Fruit fly (Drosophila melanogaster) whole organism, embryonic: ENCODE measurements around the gene CG4393.
A peak's percentile ranks its signal among the peaks of the same experiment; 100 is the strongest.

Source experiments
- B-H2 ChIP-seq: fragments of 200-800 bp; sonication (Bioruptor generic); optimal IDR thresholded peaks from 2 replicates; lab custom pipeline; 2018; ENCODE audit warnings: missing biosample characterization, mild to moderate bottlenecking, missing genetic modification characterization
- CG10147 ChIP-seq: fragments of 200-800 bp; sonication (Bioruptor generic); optimal IDR thresholded peaks from 2 replicates; lab custom pipeline; 2019; ENCODE audit warnings: missing biosample characterization, mild to moderate bottlenecking, missing genetic modification characterization, moderate library complexity
- CG10543 ChIP-seq: fragments of 200-800 bp; sonication (Bioruptor generic); optimal IDR thresholded peaks from 3 replicates; lab custom pipeline; 2017; ENCODE audit warnings: missing biosample characterization, mild to moderate bottlenecking, missing genetic modification characterization, moderate library complexity
- CG10959 ChIP-seq: fragments of 200-800 bp; sonication (Bioruptor generic); IDR thresholded peaks from 2 replicates; pipeline ENCODE4 v1.3.6; 2022; ENCODE audit warnings: missing biosample characterization, missing genetic modification characterization
- CG12219 ChIP-seq: fragments of 200-800 bp; sonication (Bioruptor generic); optimal IDR thresholded peaks from 3 replicates; lab custom pipeline; 2018; ENCODE audit warnings: missing biosample characterization, mild to moderate bottlenecking, missing genetic modification characterization
- CG12236 ChIP-seq: fragments of 200-800 bp; sonication (Bioruptor generic); optimal IDR thresholded peaks from 2 replicates; lab custom pipeline; 2016; ENCODE audit warnings: missing biosample characterization, missing genetic modification characterization
- CG13775 ChIP-seq: fragments of 200-800 bp; sonication (Bioruptor generic); optimal IDR thresholded peaks from 3 replicates; lab custom pipeline; 2017; ENCODE audit warnings: missing biosample characterization, mild to moderate bottlenecking, missing genetic modification characterization
- CG1529 ChIP-seq: fragments of 200-800 bp; sonication (Bioruptor generic); optimal IDR thresholded peaks from 3 replicates; lab custom pipeline; 2018; ENCODE audit warnings: missing biosample characterization, missing genetic modification characterization
- CG1602 ChIP-seq: fragments of 200-800 bp; sonication (Bioruptor generic); optimal IDR thresholded peaks from 3 replicates; lab custom pipeline; 2016; ENCODE audit warnings: missing biosample characterization, missing genetic modification characterization
- CG17385 ChIP-seq: fragments of 200-800 bp; sonication (Bioruptor generic); optimal IDR thresholded peaks from 3 replicates; lab custom pipeline; 2018; ENCODE audit warnings: missing biosample characterization, mild to moderate bottlenecking, missing genetic modification characterization
- CG17829 ChIP-seq: fragments of 200-800 bp; optimal IDR thresholded peaks from 2 replicates; lab custom pipeline; 2019; ENCODE audit warnings: missing biosample characterization, mild to moderate bottlenecking, missing genetic modification characterization, moderate library complexity
- CG17912 ChIP-seq: fragments of 200-800 bp; sonication (Bioruptor generic); optimal IDR thresholded peaks from 2 replicates; lab custom pipeline; 2018; ENCODE audit warnings: missing biosample characterization, mild to moderate bottlenecking, missing genetic modification characterization
- CG2875 ChIP-seq: fragments of 200-800 bp; sonication (Bioruptor generic); optimal IDR thresholded peaks from 2 replicates; lab custom pipeline; 2017; ENCODE audit warnings: missing biosample characterization, mild to moderate bottlenecking, missing genetic modification characterization, missing genetic modification reagents
- CG32772 ChIP-seq: fragments of 200-800 bp; sonication (Bioruptor generic); IDR thresholded peaks from 2 replicates; pipeline ENCODE4 v1.3.6; 2022; ENCODE audit warnings: missing biosample characterization, missing genetic modification characterization
- CG34422 ChIP-seq: fragments of 200-800 bp; sonication (Bioruptor generic); IDR thresholded peaks from 3 replicates; pipeline ENCODE4 v1.3.6; 2022; ENCODE audit warnings: missing biosample characterization, missing genetic modification characterization
- CG4707 ChIP-seq: fragments of 200-800 bp; sonication (Bioruptor generic); optimal IDR thresholded peaks from 2 replicates; lab custom pipeline; 2018; ENCODE audit warnings: missing biosample characterization, mild to moderate bottlenecking, missing genetic modification characterization, moderate library complexity
- CG6175 ChIP-seq: fragments of 200-800 bp; sonication (Bioruptor generic); IDR thresholded peaks from 3 replicates; pipeline ENCODE4 v1.3.6; 2022; ENCODE audit warnings: missing biosample characterization, missing genetic modification characterization
- CG6654 ChIP-seq: fragments of 200-800 bp; sonication (Bioruptor generic); optimal IDR thresholded peaks from 2 replicates; lab custom pipeline; 2017; ENCODE audit warnings: missing biosample characterization, mild to moderate bottlenecking, missing genetic modification characterization
- CG6683 ChIP-seq: fragments of 200-800 bp; sonication (Bioruptor generic); optimal IDR thresholded peaks from 2 replicates; lab custom pipeline; 2017; ENCODE audit warnings: missing biosample characterization, mild to moderate bottlenecking, missing genetic modification characterization, missing genetic modification reagents
- CG8281 ChIP-seq: fragments of 200-800 bp; sonication (Bioruptor generic); optimal IDR thresholded peaks from 2 replicates; lab custom pipeline; 2018; ENCODE audit warnings: missing biosample characterization, mild to moderate bottlenecking, missing genetic modification characterization, moderate library complexity
- D ChIP-seq, 2 experiments: fragments of 200-800 bp in 1 of 2; fragments of >200 bp in 1 of 2; sonication (Bioruptor generic) in 1 of 2; optimal IDR thresholded peaks; 2 replicates in 1 of 2; 3 replicates in 1 of 2; lab custom pipeline; 2017; ENCODE audit warnings: mild to moderate bottlenecking in 1 of 2, missing biosample characterization in 1 of 2, missing genetic modification characterization in 1 of 2, missing genetic modification reagents in 1 of 2
- D19A ChIP-seq: fragments of 200-800 bp; optimal IDR thresholded peaks from 3 replicates; lab custom pipeline; 2019; ENCODE audit warnings: missing biosample characterization, mild to moderate bottlenecking, missing genetic modification characterization, moderate library complexity
- Dip3 ChIP-seq: fragments of 200-800 bp; sonication (Bioruptor generic); optimal IDR thresholded peaks from 3 replicates; lab custom pipeline; 2016; ENCODE audit warnings: missing biosample characterization, missing genetic modification characterization
- Drgx ChIP-seq: fragments of 200-800 bp; sonication (Bioruptor generic); IDR thresholded peaks from 2 replicates; pipeline ENCODE4 v1.3.6; 2022; ENCODE audit warnings: missing biosample characterization, missing genetic modification characterization
- ERR ChIP-seq: fragments of 200-800 bp; sonication (Bioruptor generic); optimal IDR thresholded peaks from 2 replicates; lab custom pipeline; 2016; ENCODE audit warnings: missing biosample characterization, missing genetic modification characterization
- Kr ChIP-seq: fragments of 200-800 bp; sonication (Bioruptor generic); optimal IDR thresholded peaks from 2 replicates; lab custom pipeline; 2017; ENCODE audit warnings: missing biosample characterization, mild to moderate bottlenecking, missing genetic modification characterization
- Lim3 ChIP-seq: fragments of 200-800 bp; sonication (Bioruptor generic); IDR thresholded peaks from 2 replicates; pipeline ENCODE4 v1.3.6; 2022; ENCODE audit warnings: missing biosample characterization, missing genetic modification characterization
- MTF-1 ChIP-seq: fragments of 200-800 bp; sonication (Bioruptor generic); optimal IDR thresholded peaks from 2 replicates; lab custom pipeline; 2018; ENCODE audit warnings: missing biosample characterization, mild to moderate bottlenecking, missing genetic modification characterization, borderline replicate concordance
- Side ChIP-seq: fragments of 200-800 bp; sonication (Bioruptor generic); optimal IDR thresholded peaks from 2 replicates; lab custom pipeline; 2016; ENCODE audit warnings: missing biosample characterization, missing genetic modification characterization
- Sox102F ChIP-seq: fragments of 200-800 bp; sonication (Bioruptor generic); optimal IDR thresholded peaks from 2 replicates; lab custom pipeline; 2018; ENCODE audit warnings: missing biosample characterization, mild to moderate bottlenecking, missing genetic modification characterization, moderate library complexity
- Ssrp ChIP-seq: fragments of 200-800 bp; sonication (Bioruptor generic); optimal IDR thresholded peaks from 2 replicates; lab custom pipeline; 2018; ENCODE audit warnings: missing biosample characterization, mild to moderate bottlenecking, missing genetic modification characterization, moderate library complexity
- ase ChIP-seq: fragments of 200-800 bp; sonication (Bioruptor generic); IDR thresholded peaks from 3 replicates; pipeline ENCODE4 v1.3.6; 2022; ENCODE audit warnings: missing biosample characterization, missing genetic modification characterization
- bigmax ChIP-seq: fragments of 200-800 bp; sonication (Bioruptor generic); optimal IDR thresholded peaks from 2 replicates; lab custom pipeline; 2018; ENCODE audit warnings: missing biosample characterization, mild to moderate bottlenecking, missing genetic modification characterization
- btn ChIP-seq: fragments of 200-800 bp; sonication (Bioruptor generic); optimal IDR thresholded peaks from 2 replicates; lab custom pipeline; 2016; ENCODE audit warnings: missing biosample characterization, missing genetic modification characterization
- cad ChIP-seq: fragments of >200 bp; optimal IDR thresholded peaks from 2 replicates; lab custom pipeline; 2017; ENCODE audit warnings: missing biosample characterization, missing genetic modification characterization
- crp ChIP-seq, 2 experiments: fragments of 200-800 bp; sonication (Bioruptor generic); optimal IDR thresholded peaks; 2 replicates in 1 of 2; 3 replicates in 1 of 2; lab custom pipeline; 2017; ENCODE audit warnings: missing biosample characterization in 2 of 2, missing genetic modification characterization in 2 of 2, mild to moderate bottlenecking in 1 of 2, moderate library complexity in 1 of 2
- dimm ChIP-seq: fragments of 200-800 bp; sonication (Bioruptor generic); IDR thresholded peaks from 2 replicates; pipeline ENCODE4 v1.3.6; 2022; ENCODE audit warnings: missing biosample characterization, missing genetic modification characterization
- fd64A ChIP-seq: fragments of 200-800 bp; sonication (Bioruptor generic); optimal IDR thresholded peaks from 3 replicates; lab custom pipeline; 2018; ENCODE audit warnings: missing biosample characterization, mild to moderate bottlenecking, missing genetic modification characterization
- gcm2 ChIP-seq: fragments of 200-800 bp; sonication (Bioruptor generic); optimal IDR thresholded peaks from 2 replicates; lab custom pipeline; 2016; ENCODE audit warnings: missing biosample characterization, missing genetic modification characterization
- grn ChIP-seq: fragments of 200-800 bp; sonication (Bioruptor generic); optimal IDR thresholded peaks from 3 replicates; lab custom pipeline; 2017; ENCODE audit warnings: missing biosample characterization, missing genetic modification characterization
- lilli ChIP-seq: fragments of 200-800 bp; sonication (Bioruptor generic); optimal IDR thresholded peaks from 3 replicates; lab custom pipeline; 2016; ENCODE audit warnings: missing biosample characterization, missing genetic modification characterization
- pho ChIP-seq: fragments of 200-800 bp; sonication (Bioruptor generic); optimal IDR thresholded peaks from 2 replicates; lab custom pipeline; 2016; ENCODE audit warnings: missing biosample characterization, missing genetic modification characterization
- repo ChIP-seq: fragments of 200-800 bp; sonication (Bioruptor generic); optimal IDR thresholded peaks from 2 replicates; lab custom pipeline; 2016; ENCODE audit warnings: missing biosample characterization, missing genetic modification characterization
- sd ChIP-seq: fragments of 200-800 bp; sonication (Bioruptor generic); optimal IDR thresholded peaks from 3 replicates; lab custom pipeline; 2018; ENCODE audit warnings: missing biosample characterization, mild to moderate bottlenecking, missing genetic modification characterization, moderate library complexity
- sens ChIP-seq: fragments of 200-800 bp; sonication (Bioruptor generic); peaks from one replicate; lab custom pipeline; 2016; ENCODE audit warnings: missing biosample characterization, missing genetic modification characterization
- sisA ChIP-seq: fragments of 200-800 bp; sonication (Bioruptor generic); IDR thresholded peaks from 2 replicates; pipeline ENCODE4 v1.3.6; 2022; ENCODE audit warnings: missing biosample characterization, missing genetic modification characterization
- trem ChIP-seq: fragments of 200-800 bp; optimal IDR thresholded peaks from 3 replicates; lab custom pipeline; 2019; ENCODE audit warnings: missing biosample characterization, mild to moderate bottlenecking, missing genetic modification characterization, moderate library complexity
- vfl ChIP-seq: fragments of 200-800 bp; sonication (Bioruptor generic); optimal IDR thresholded peaks from 2 replicates; lab custom pipeline; 2016; ENCODE audit warnings: missing biosample characterization, missing genetic modification characterization
- z ChIP-seq: fragments of 200-800 bp; sonication (Bioruptor generic); IDR thresholded peaks from 3 replicates; pipeline ENCODE4 v1.3.6; 2022; ENCODE audit warnings: missing biosample characterization, missing genetic modification characterization
- zen2 ChIP-seq: fragments of 200-800 bp; sonication (Bioruptor generic); IDR thresholded peaks from 3 replicates; pipeline ENCODE4 v1.3.6; 2022; ENCODE audit warnings: missing biosample characterization, missing genetic modification characterization; ENCODE audit not compliant: partially characterized antibody
- zfh1 ChIP-seq: fragments of 200-800 bp; sonication (Bioruptor generic); IDR thresholded peaks from 3 replicates; pipeline ENCODE4 v1.3.6; 2022; ENCODE audit warnings: missing biosample characterization, missing genetic modification characterization

The CG4393 gene

DNA sequence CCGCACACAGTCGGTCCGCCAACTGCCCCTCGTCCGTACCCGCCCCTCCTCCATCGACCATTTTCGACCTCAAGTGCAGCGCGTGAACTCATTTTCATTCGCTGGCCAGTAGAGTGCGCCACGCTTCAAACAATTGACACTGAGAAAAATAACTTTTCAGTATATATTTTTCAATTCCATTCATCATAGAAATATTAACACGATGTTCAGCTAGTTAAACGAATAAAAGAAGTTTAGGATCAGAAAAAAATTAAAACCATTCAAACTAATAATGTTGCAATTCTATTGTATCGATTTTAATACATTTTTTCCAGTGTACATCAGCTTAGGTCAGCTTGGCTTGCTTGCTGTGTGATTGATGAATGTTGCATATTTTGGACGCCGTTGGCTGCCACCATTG is 2.3 kb upstream of the CG4393 start (continued):
- no peak for TF ChIP-seq CG13775
- TF ChIP-seq CG6683 (GFP tag; lab: Kevin White, UChicago): no peak
- TF ChIP-seq fd64A: no peak
- TF ChIP-seq CG34422 (GFP tag; lab: Robert Waterston, UW): no peak
- TF ChIP-seq Ssrp (tag; lab: Kevin White, UChicago): peak; percentile 44
- no peak for TF ChIP-seq grn (GFP tag; lab: Kevin White, UChicago)
- peak; percentile 28 for TF ChIP-seq CG17385 (GFP tag; lab: Kevin White, UChicago)
- no peak for TF ChIP-seq zen2
- no peak for TF ChIP-seq repo
- 0 out of 2 replicates have a peak, but pooled peaks have one; percentile 7 for TF ChIP-seq dimm (GFP tag; lab: Robert Waterston, UW)
- no peak for TF ChIP-seq cad (GFP tag; lab: Kevin White, UChicago)
- peak; percentile 70 for TF ChIP-seq Drgx (GFP tag; lab: Robert Waterston, UW)

DNA sequence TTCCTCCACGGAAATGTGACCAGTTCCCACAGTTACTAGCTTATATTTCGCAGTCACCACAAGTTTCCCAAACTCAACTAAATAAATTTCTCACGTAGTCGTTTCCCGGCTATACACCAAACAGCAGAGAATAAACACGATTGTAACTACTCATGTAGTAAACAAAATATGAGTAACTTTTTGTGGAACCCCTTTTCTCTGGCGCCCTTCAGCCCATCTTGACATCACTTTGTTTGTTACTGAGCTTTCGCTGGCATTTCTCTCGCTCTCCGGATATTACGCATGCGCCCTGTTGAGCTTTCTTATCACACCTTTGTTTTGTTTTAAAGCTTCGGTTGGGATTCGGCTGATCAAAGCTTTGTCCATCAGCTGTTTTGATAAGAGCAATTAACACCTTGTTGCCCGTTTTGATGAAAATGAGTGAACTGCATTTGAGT is 1.5 kb upstream of the CG4393 start:
- TF ChIP-seq D (optimal IDR thresholded peaks at IDR 0.05; lab: Kevin White, UChicago): no peak
- TF ChIP-seq D (GFP tag; optimal IDR thresholded peaks at IDR 0.05; lab: Kevin White, UChicago): no peak
- no peak for TF ChIP-seq CG4707 (GFP tag; lab: Kevin White, UChicago)
- no peak for TF ChIP-seq CG10147 (GFP tag; lab: Kevin White, UChicago)
- TF ChIP-seq Kr (GFP tag; lab: Kevin White, UChicago): no peak
- no peak for TF ChIP-seq CG12236 (GFP tag; lab: Kevin White, UChicago)
- no peak for TF ChIP-seq CG17912
- no peak for TF ChIP-seq pho (GFP tag; lab: Kevin White, UChicago)
- TF ChIP-seq CG32772: no peak
- no peak for TF ChIP-seq bigmax
- no peak for TF ChIP-seq gcm2
- TF ChIP-seq lilli (GFP tag; lab: Kevin White, UChicago): no peak
- no peak for TF ChIP-seq vfl
- no peak for TF ChIP-seq CG17829
- TF ChIP-seq CG6175 (GFP tag; lab: Robert Waterston, UW): no peak
- TF ChIP-seq sisA: no peak
- no peak for TF ChIP-seq ase (GFP tag; lab: Robert Waterston, UW)
- no peak for TF ChIP-seq trem (tag; lab: Kevin White, UChicago)
- TF ChIP-seq z: peak; percentile 84
- TF ChIP-seq CG10543 (GFP tag; lab: Kevin White, UChicago): no peak
- no peak for TF ChIP-seq CG1602 (GFP tag; lab: Kevin White, UChicago)
- TF ChIP-seq sd (tag; lab: Kevin White, UChicago): peak; percentile 38
- TF ChIP-seq sens (GFP tag; lab: Kevin White, UChicago): peak; percentile 56
- no peak for TF ChIP-seq Side (GFP tag; lab: Kevin White, UChicago)
- no peak for TF ChIP-seq Lim3
- TF ChIP-seq CG8281 (tag; lab: Kevin White, UChicago): no peak
- TF ChIP-seq MTF-1 (GFP tag; lab: Kevin White, UChicago): no peak
- TF ChIP-seq CG6654: no peak
- no peak for TF ChIP-seq btn
- no peak for TF ChIP-seq CG10959
- TF ChIP-seq ERR (GFP tag; lab: Kevin White, UChicago): no peak
- TF ChIP-seq B-H2: no peak
- TF ChIP-seq crp (GFP tag; optimal IDR thresholded peaks at IDR 0.05; lab: Kevin White, UChicago): peak in 1 of 2 experiments; percentile 73
- TF ChIP-seq zfh1 (GFP tag; lab: Robert Waterston, UW): no peak
- no peak for TF ChIP-seq CG12219 (GFP tag; lab: Kevin White, UChicago)
- TF ChIP-seq Dip3 (GFP tag; lab: Kevin White, UChicago): no peak
- no peak for TF ChIP-seq CG2875 (GFP tag; lab: Kevin White, UChicago)
- no peak for TF ChIP-seq D19A (tag; lab: Kevin White, UChicago)
- no peak for TF ChIP-seq CG1529 (GFP tag; lab: Kevin White, UChicago)
- TF ChIP-seq Sox102F: no peak
